Worm (Caenorhabditis elegans): Measurements from ENCODE around the gene gar-2.

DNA sequence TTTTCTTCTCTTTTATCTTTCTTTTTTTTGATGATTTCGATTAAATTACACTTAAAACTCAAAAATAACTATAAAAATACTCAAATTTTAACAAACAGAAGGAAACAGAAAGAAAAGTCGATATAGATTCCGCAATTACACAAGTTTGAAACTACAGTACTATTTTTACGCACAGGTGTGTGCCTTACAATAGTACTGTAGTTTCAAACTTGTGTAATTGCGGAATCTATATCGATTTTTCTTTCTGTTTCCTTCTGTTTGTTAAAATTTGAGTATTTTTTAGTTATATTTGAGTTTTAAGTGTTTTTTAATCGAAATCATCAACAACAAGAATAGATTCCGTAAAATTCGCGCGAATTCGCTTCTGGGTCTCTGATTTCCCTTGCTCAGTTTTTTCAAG lies 26.1 kb upstream of the gar-2 start:
- TF ChIP-seq fkh-3 (tag; optimal IDR thresholded peaks at IDR 0.05) = no peak
- no peak for TF ChIP-seq zfh-2 (GFP tag; conservative IDR thresholded peaks at IDR 0.05)

All from whole organism, young adult.